Fruit fly (Drosophila melanogaster) whole organism, embryonic: ENCODE results near the gene CG18662.

Source experiments
- Atf6 ChIP-seq: fragments of 200-800 bp; sonication (Bioruptor generic); IDR thresholded peaks from 2 replicates; pipeline ENCODE4 v1.3.6; 2022; ENCODE audit warnings: missing biosample characterization, missing genetic modification characterization
- B-H1 ChIP-seq: fragments of 200-800 bp; sonication (Bioruptor generic); IDR thresholded peaks from 3 replicates; pipeline ENCODE4 v1.3.6; 2022; ENCODE audit warnings: missing biosample characterization, missing genetic modification characterization
- CG1024 ChIP-seq: fragments of 200-800 bp; sonication (Bioruptor generic); IDR thresholded peaks from 2 replicates; pipeline ENCODE4 v1.3.6; 2022; ENCODE audit warnings: missing biosample characterization, missing genetic modification characterization
- CG10274 ChIP-seq: fragments of 200-800 bp; sonication (Bioruptor generic); optimal IDR thresholded peaks from 3 replicates; lab custom pipeline; 2017; ENCODE audit warnings: missing biosample characterization, mild to moderate bottlenecking, missing genetic modification characterization
- CG11093 ChIP-seq: fragments of 200-800 bp; sonication (Bioruptor generic); IDR thresholded peaks from 3 replicates; pipeline ENCODE4 v1.3.6; 2022; ENCODE audit warnings: missing biosample characterization, missing genetic modification characterization
- CG1233 ChIP-seq: fragments of 200-800 bp; sonication (Bioruptor generic); optimal IDR thresholded peaks from 4 replicates; lab custom pipeline; 2018; ENCODE audit warnings: missing biosample characterization, mild to moderate bottlenecking, missing genetic modification characterization
- CG12659 ChIP-seq: fragments of 200-800 bp; sonication (Bioruptor generic); optimal IDR thresholded peaks from 3 replicates; lab custom pipeline; 2017; ENCODE audit warnings: mild to moderate bottlenecking, missing biosample characterization, missing genetic modification reagents, missing genetic modification characterization
- CG16779 ChIP-seq: fragments of 200-800 bp; sonication (Bioruptor generic); IDR thresholded peaks from 2 replicates; pipeline ENCODE4 v1.3.6; 2022; ENCODE audit warnings: missing biosample characterization, missing genetic modification characterization
- CG18599 ChIP-seq: fragments of 200-800 bp; sonication (Bioruptor generic); optimal IDR thresholded peaks from 3 replicates; lab custom pipeline; 2017; ENCODE audit warnings: missing biosample characterization, missing genetic modification characterization, mild to moderate bottlenecking, moderate library complexity, missing genetic modification reagents
- CG2678 ChIP-seq: fragments of 200-800 bp; sonication (Bioruptor generic); optimal IDR thresholded peaks from 3 replicates; lab custom pipeline; 2019; ENCODE audit warnings: missing biosample characterization, mild to moderate bottlenecking, missing genetic modification characterization, moderate library complexity
- CG34422 ChIP-seq: fragments of 200-800 bp; sonication (Bioruptor generic); IDR thresholded peaks from 3 replicates; pipeline ENCODE4 v1.3.6; 2022; ENCODE audit warnings: missing biosample characterization, missing genetic modification characterization
- CG4730 ChIP-seq: fragments of 200-800 bp; sonication (Bioruptor generic); IDR thresholded peaks from 2 replicates; pipeline ENCODE4 v1.3.6; 2022; ENCODE audit warnings: missing biosample characterization, missing genetic modification characterization
- CG7839 ChIP-seq: fragments of 200-800 bp; sonication (Bioruptor generic); optimal IDR thresholded peaks from 3 replicates; lab custom pipeline; 2018; ENCODE audit warnings: missing biosample characterization, mild to moderate bottlenecking, missing genetic modification characterization, moderate library complexity
- CG8281 ChIP-seq: fragments of 200-800 bp; sonication (Bioruptor generic); optimal IDR thresholded peaks from 2 replicates; lab custom pipeline; 2018; ENCODE audit warnings: missing biosample characterization, mild to moderate bottlenecking, missing genetic modification characterization, moderate library complexity
- CG9437 ChIP-seq: fragments of 200-800 bp; sonication (Bioruptor generic); optimal IDR thresholded peaks from 2 replicates; lab custom pipeline; 2018; ENCODE audit warnings: missing biosample characterization, mild to moderate bottlenecking, missing genetic modification characterization
- CTCF ChIP-seq: fragments of 200-800 bp; sonication (Bioruptor generic); optimal IDR thresholded peaks from 2 replicates; lab custom pipeline; 2017; ENCODE audit warnings: missing biosample characterization, mild to moderate bottlenecking, missing genetic modification characterization, moderate library complexity
- Dbx ChIP-seq: fragments of 200-800 bp; sonication (Bioruptor generic); IDR thresholded peaks from 3 replicates; pipeline ENCODE4 v1.3.6; 2022; ENCODE audit warnings: missing biosample characterization, missing genetic modification characterization
- Doc2 ChIP-seq: fragments of 200-800 bp; sonication (Bioruptor generic); IDR thresholded peaks from 2 replicates; pipeline ENCODE4 v1.3.6; 2022; ENCODE audit warnings: missing biosample characterization, missing genetic modification characterization
- Dp ChIP-seq: fragments of 200-800 bp; sonication (Bioruptor generic); optimal IDR thresholded peaks from 2 replicates; lab custom pipeline; 2018; ENCODE audit warnings: missing biosample characterization, mild to moderate bottlenecking, missing genetic modification characterization, moderate library complexity
- Ets97D ChIP-seq: fragments of 200-800 bp; sonication (Bioruptor generic); optimal IDR thresholded peaks from 3 replicates; lab custom pipeline; 2016; ENCODE audit warnings: missing biosample characterization, missing genetic modification characterization
- Fer1 ChIP-seq: fragments of 200-800 bp; sonication (Bioruptor generic); optimal IDR thresholded peaks from 2 replicates; lab custom pipeline; 2017; ENCODE audit warnings: missing biosample characterization, mild to moderate bottlenecking, missing genetic modification characterization
- Hey ChIP-seq: fragments of 200-800 bp; sonication (Bioruptor generic); optimal IDR thresholded peaks from 3 replicates; lab custom pipeline; 2018; ENCODE audit warnings: missing biosample characterization, mild to moderate bottlenecking, missing genetic modification characterization
- HmgD ChIP-seq: fragments of 200-800 bp; sonication (Bioruptor generic); optimal IDR thresholded peaks from 3 replicates; lab custom pipeline; 2016; ENCODE audit warnings: missing biosample characterization, missing genetic modification characterization
- Hsf ChIP-seq: fragments of 200-800 bp; sonication (Bioruptor generic); optimal IDR thresholded peaks from 3 replicates; lab custom pipeline; 2016; ENCODE audit warnings: missing biosample characterization, missing genetic modification characterization
- Jarid2 ChIP-seq: fragments of 200-800 bp; sonication (Bioruptor generic); optimal IDR thresholded peaks from 3 replicates; lab custom pipeline; 2017; ENCODE audit warnings: mild to moderate bottlenecking, missing biosample characterization, missing genetic modification reagents, missing genetic modification characterization
- Kr ChIP-seq: fragments of 200-800 bp; sonication (Bioruptor generic); optimal IDR thresholded peaks from 2 replicates; lab custom pipeline; 2017; ENCODE audit warnings: missing biosample characterization, mild to moderate bottlenecking, missing genetic modification characterization
- Neu2 ChIP-seq: fragments of 200-800 bp; sonication (Bioruptor generic); optimal IDR thresholded peaks from 3 replicates; lab custom pipeline; 2016; ENCODE audit warnings: missing biosample characterization, missing genetic modification characterization, borderline replicate concordance
- Rx ChIP-seq: fragments of 200-800 bp; sonication (Bioruptor generic); IDR thresholded peaks from 2 replicates; pipeline ENCODE4 v1.3.6; 2022; ENCODE audit warnings: missing biosample characterization, missing genetic modification characterization
- Six4 ChIP-seq: fragments of 200-800 bp; sonication (Bioruptor generic); optimal IDR thresholded peaks from 2 replicates; lab custom pipeline; 2016; ENCODE audit warnings: missing biosample characterization, missing genetic modification characterization
- Ssrp ChIP-seq: fragments of 200-800 bp; sonication (Bioruptor generic); optimal IDR thresholded peaks from 2 replicates; lab custom pipeline; 2018; ENCODE audit warnings: missing biosample characterization, mild to moderate bottlenecking, missing genetic modification characterization, moderate library complexity
- Xrp1 ChIP-seq: fragments of 200-800 bp; sonication (Bioruptor generic); IDR thresholded peaks from 2 replicates; pipeline ENCODE4 v1.3.6; 2022; ENCODE audit warnings: missing biosample characterization, missing genetic modification characterization
- dati ChIP-seq: fragments of 200-800 bp; sonication (Bioruptor generic); IDR thresholded peaks from 2 replicates; pipeline ENCODE4 v1.3.6; 2022; ENCODE audit warnings: missing biosample characterization, missing genetic modification characterization
- dpn ChIP-seq, 2 experiments: fragments of 200-800 bp; sonication (Bioruptor generic); optimal IDR thresholded peaks; 3 replicates each; lab custom pipeline; 2016; ENCODE audit warnings: missing biosample characterization in 2 of 2, missing genetic modification characterization in 2 of 2
- en ChIP-seq: fragments of 200-800 bp; sonication (Bioruptor generic); optimal IDR thresholded peaks from 2 replicates; lab custom pipeline; 2016; ENCODE audit warnings: missing biosample characterization, missing genetic modification characterization
- ewg ChIP-seq: fragments of 200-800 bp; sonication (Bioruptor generic); optimal IDR thresholded peaks from 3 replicates; lab custom pipeline; 2017; ENCODE audit warnings: mild to moderate bottlenecking, missing biosample characterization, missing genetic modification reagents, missing genetic modification characterization
- eyg ChIP-seq: fragments of 200-800 bp; sonication (Bioruptor generic); optimal IDR thresholded peaks from 3 replicates; lab custom pipeline; 2016; ENCODE audit warnings: missing biosample characterization, missing genetic modification characterization
- gcm2 ChIP-seq: fragments of 200-800 bp; sonication (Bioruptor generic); optimal IDR thresholded peaks from 2 replicates; lab custom pipeline; 2016; ENCODE audit warnings: missing biosample characterization, missing genetic modification characterization
- hth ChIP-seq: fragments of >200 bp; optimal IDR thresholded peaks from 2 replicates; lab custom pipeline; 2017; ENCODE audit warnings: inconsistent platforms
- inv ChIP-seq: fragments of 200-800 bp; sonication (Bioruptor generic); IDR thresholded peaks from 2 replicates; pipeline ENCODE4 v1.3.6; 2022; ENCODE audit warnings: missing biosample characterization, missing genetic modification characterization; ENCODE audit not compliant: partially characterized antibody
- luna ChIP-seq: fragments of 200-800 bp; sonication (Bioruptor generic); optimal IDR thresholded peaks from 2 replicates; lab custom pipeline; 2016; ENCODE audit warnings: missing biosample characterization, missing genetic modification characterization
- nau ChIP-seq: fragments of 200-800 bp; sonication (Bioruptor generic); optimal IDR thresholded peaks from 3 replicates; lab custom pipeline; 2017; ENCODE audit warnings: missing biosample characterization, mild to moderate bottlenecking, missing genetic modification characterization, missing genetic modification reagents
- pfk ChIP-seq: fragments of 200-800 bp; sonication (Bioruptor generic); optimal IDR thresholded peaks from 2 replicates; lab custom pipeline; 2018; ENCODE audit warnings: missing biosample characterization, mild to moderate bottlenecking, missing genetic modification characterization, moderate library complexity
- prd ChIP-seq, 3 experiments: fragments of >200 bp in 2 of 3; fragments of 200-800 bp in 1 of 3; sonication (Bioruptor generic) in 1 of 3; optimal IDR thresholded peaks in 2 of 3; IDR thresholded peaks in 1 of 3; 2 replicates in 2 of 3; 3 replicates in 1 of 3; pipeline versions ENCODE4 v1.3.6 to Lab custom; 2017 to 2022; ENCODE audit warnings: missing biosample characterization in 1 of 3, missing genetic modification characterization in 1 of 3
- pros ChIP-seq: fragments of 200-800 bp; sonication (Bioruptor generic); optimal IDR thresholded peaks from 3 replicates; lab custom pipeline; 2019; ENCODE audit warnings: missing biosample characterization, mild to moderate bottlenecking, missing genetic modification characterization, moderate library complexity
- sisA ChIP-seq: fragments of 200-800 bp; sonication (Bioruptor generic); IDR thresholded peaks from 2 replicates; pipeline ENCODE4 v1.3.6; 2022; ENCODE audit warnings: missing biosample characterization, missing genetic modification characterization
- sna ChIP-seq: fragments of 200-800 bp; sonication (Bioruptor generic); IDR thresholded peaks from 2 replicates; pipeline ENCODE4 v1.3.6; 2022; ENCODE audit warnings: missing biosample characterization, missing genetic modification characterization; ENCODE audit not compliant: partially characterized antibody
- stwl ChIP-seq: fragments of 200-800 bp; sonication (Bioruptor generic); optimal IDR thresholded peaks from 3 replicates; lab custom pipeline; 2018; ENCODE audit warnings: missing biosample characterization, mild to moderate bottlenecking, missing genetic modification characterization, moderate library complexity
- tx ChIP-seq: fragments of 200-800 bp; sonication (Bioruptor generic); optimal IDR thresholded peaks from 2 replicates; lab custom pipeline; 2016; ENCODE audit warnings: missing biosample characterization, missing genetic modification characterization
- usp ChIP-seq: fragments of >200 bp; optimal IDR thresholded peaks from 2 replicates; lab custom pipeline; 2017; ENCODE audit warnings: missing biosample characterization, missing genetic modification characterization
- wek ChIP-seq: fragments of 200-800 bp; sonication (Bioruptor generic); optimal IDR thresholded peaks from 3 replicates; lab custom pipeline; 2018; ENCODE audit warnings: missing biosample characterization, mild to moderate bottlenecking, missing genetic modification characterization, moderate library complexity
- zf30C ChIP-seq: fragments of 200-800 bp; sonication (Bioruptor generic); optimal IDR thresholded peaks from 3 replicates; lab custom pipeline; 2018; ENCODE audit warnings: missing biosample characterization, mild to moderate bottlenecking, missing genetic modification characterization

Gene CG18662

DNA sequence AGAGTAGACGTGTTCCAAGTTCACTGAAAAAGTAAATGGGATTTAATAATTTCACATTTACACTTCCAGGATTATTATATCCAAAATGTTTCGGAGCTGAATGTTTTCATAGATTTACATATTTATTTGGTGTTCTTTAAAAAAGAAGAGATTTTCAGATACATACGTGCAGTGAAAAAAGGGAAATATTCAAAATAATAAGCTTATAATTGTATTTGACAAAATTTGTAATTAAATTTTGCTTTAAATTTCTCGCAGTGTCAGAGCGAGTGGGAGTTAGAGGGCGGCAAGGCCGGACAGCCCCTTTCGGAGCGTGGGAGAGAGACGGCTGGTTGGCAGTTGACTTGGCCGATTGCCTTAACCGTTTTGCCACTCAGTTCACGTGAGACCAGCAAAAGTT, 43.5 kb upstream of the CG18662 start, which contains the start of gene Tsp29Fb (continued):
- TF ChIP-seq HmgD (GFP tag; lab: Kevin White, UChicago) (no peak), tx (GFP tag; lab: Kevin White, UChicago) (peak; percentile 28), CG1233 (peak; percentile 66), sisA (GFP tag; lab: Robert Waterston, UW) (peak; percentile 60), en (GFP tag; lab: Kevin White, UChicago) (no peak), CG12659 (GFP tag; lab: Kevin White, UChicago) (peak; percentile 86), stwl (tag; lab: Kevin White, UChicago) (no peak), eyg (GFP tag; lab: Kevin White, UChicago) (peak; percentile 17), Ssrp (tag; lab: Kevin White, UChicago) (peak; percentile 67), CG34422 (no peak), CG4730 (GFP tag; lab: Robert Waterston, UW) (0 out of 2 replicates have a peak, but pooled peaks have one; percentile 45), CG16779 (GFP tag; lab: Robert Waterston, UW) (no peak), sna (GFP tag; lab: Robert Waterston, UW) (no peak), CG9437 (GFP tag; lab: Kevin White, UChicago) (peak; percentile 64), CG1024 (GFP tag; lab: Robert Waterston, UW) (no peak), nau (GFP tag; lab: Kevin White, UChicago) (peak; percentile 46), Rx (peak; percentile 47; the same call in 1 of the 2 replicates), CTCF (GFP tag; lab: Kevin White, UChicago) (no peak), Kr (GFP tag; lab: Kevin White, UChicago) (no peak), pfk (no peak), Dp (no peak), wek (no peak), dati (GFP tag; lab: Robert Waterston, UW) (no peak), CG18599 (peak; percentile 92), zf30C (GFP tag; lab: Kevin White, UChicago) (peak; percentile 91), usp (no peak), CG8281 (peak; percentile 37), B-H1 (peak; percentile 39; the same call in 1 of the 3 replicates), Xrp1 (peak; percentile 53; the same call in 1 of the 2 replicates), gcm2 (GFP tag; lab: Kevin White, UChicago) (no peak), CG7839 (tag; lab: Kevin White, UChicago) (peak; percentile 88), pros (no peak), Six4 (GFP tag; lab: Kevin White, UChicago) (peak; percentile 51), Dbx (GFP tag; lab: Robert Waterston, UW) (peak; percentile 72), Hey (tag; lab: Kevin White, UChicago) (no peak), prd (optimal IDR thresholded peaks at IDR 0.05; lab: Kevin White, UChicago) (no peak), prd (GFP tag; IDR thresholded peaks at IDR 0.05; lab: Robert Waterston, UW) (peak; percentile 72), Ets97D (GFP tag; lab: Kevin White, UChicago) (no peak), Jarid2 (GFP tag; lab: Kevin White, UChicago) (peak; percentile 12), dpn (GFP tag; optimal IDR thresholded peaks at IDR 0.05; lab: Kevin White, UChicago) (peak; percentile 45 to 65), Fer1 (GFP tag; lab: Kevin White, UChicago) (peak; percentile 91), CG2678 (tag; lab: Kevin White, UChicago) (peak; percentile 92), hth (lab: Kevin White, UChicago) (no peak), inv (no peak), Hsf (peak; percentile 58), ewg (peak; percentile 37), Doc2 (GFP tag; lab: Robert Waterston, UW) (no peak), CG11093 (GFP tag; lab: Robert Waterston, UW) (peak; percentile 65; the same call in 2 of the 3 replicates), Neu2 (GFP tag; lab: Kevin White, UChicago) (no peak), luna (GFP tag; lab: Kevin White, UChicago) (no peak), Atf6 (GFP tag; lab: Robert Waterston, UW) (peak; percentile 86), CG10274 (GFP tag; lab: Kevin White, UChicago) (peak; percentile 11)
